Worm (Caenorhabditis elegans) whole organism, L2 larva: Measurements from ENCODE around the gene F21C10.11.

Experiments used
- aly-2 ChIP-seq: fragments of 150-350 bp; optimal IDR thresholded peaks from 2 replicates; lab custom pipeline; 2014; ENCODE audit warnings: missing biosample characterization, missing genetic modification characterization
- ama-1 ChIP-seq: fragments of 150-350 bp; optimal IDR thresholded peaks from 2 replicates; lab custom pipeline; 2018; ENCODE audit warnings: inconsistent platforms
- ceh-82 ChIP-seq: fragments of 150-350 bp; optimal IDR thresholded peaks from 2 replicates; lab custom pipeline; 2014; ENCODE audit warnings: missing biosample characterization, missing genetic modification characterization
- elt-1 ChIP-seq: fragments of 150-350 bp; optimal IDR thresholded peaks from 2 replicates; lab custom pipeline; 2014; ENCODE audit warnings: missing biosample characterization, missing genetic modification characterization
- elt-3 ChIP-seq: sonication (generic microtip); optimal IDR thresholded peaks from 2 replicates; lab custom pipeline; 2017; ENCODE audit warnings: missing biosample characterization, missing genetic modification characterization
- nhr-25 ChIP-seq: fragments of 150-350 bp; sonication (generic microtip); optimal IDR thresholded peaks from 3 replicates; lab custom pipeline; 2014; ENCODE audit warnings: missing biosample characterization, missing genetic modification characterization
- nhr-77 ChIP-seq: fragments of 150-350 bp; optimal IDR thresholded peaks from 2 replicates; lab custom pipeline; 2014; ENCODE audit warnings: missing biosample characterization, missing genetic modification characterization
- sma-9 ChIP-seq, 2 experiments: fragments of 150-350 bp in 1 of 2; sonication (generic microtip) in 1 of 2; optimal IDR thresholded peaks; 2 replicates each; lab custom pipeline; 2014 to 2016; ENCODE audit warnings: missing genetic modification characterization in 2 of 2, mild to moderate bottlenecking in 1 of 2, missing biosample characterization in 1 of 2, missing compliant biosample characterization in 1 of 2, missing genetic modification reagents in 1 of 2, moderate library complexity in 1 of 2
- unc-62 ChIP-seq: fragments of 150-350 bp; optimal IDR thresholded peaks from 2 replicates; lab custom pipeline; 2014; ENCODE audit warnings: missing biosample characterization, missing genetic modification reagents, missing genetic modification characterization
- ztf-11 ChIP-seq: sonication (generic microtip); optimal IDR thresholded peaks from 2 replicates; lab custom pipeline; 2017; ENCODE audit warnings: missing biosample characterization, missing genetic modification characterization

DNA sequence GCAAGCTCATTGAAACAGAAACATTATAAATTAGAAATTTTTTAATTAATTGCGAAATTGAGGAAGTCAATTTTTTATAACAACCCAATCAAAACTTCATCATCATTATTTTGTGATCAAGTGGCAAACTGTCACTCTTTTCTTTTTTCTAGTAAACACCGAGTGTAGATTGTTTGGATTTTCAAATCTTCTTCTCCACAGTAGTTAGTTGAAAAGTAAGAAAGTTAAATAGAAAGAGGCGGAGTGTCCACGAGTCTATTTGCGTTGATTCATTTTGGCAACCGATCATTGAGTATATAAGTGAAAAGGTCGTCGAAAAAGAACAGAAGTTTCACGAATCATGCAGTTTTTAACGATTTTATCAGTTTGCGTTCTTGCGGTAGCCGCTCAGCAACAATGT, 14.0 kb upstream of the F21C10.11 start, which contains the start of gene pqn-31:
- no peak for TF ChIP-seq ama-1 (lab: Kevin White, UChicago)
- no peak for TF ChIP-seq ztf-11 (tag; lab: Kevin White, UChicago)
- TF ChIP-seq ceh-82 (tag; lab: Kevin White, UChicago), result no peak
- TF ChIP-seq nhr-25, result no peak
- no peak for TF ChIP-seq unc-62 (GFP tag; lab: Kevin White, UChicago)
- TF ChIP-seq aly-2 (tag; lab: Kevin White, UChicago), result no peak
- TF ChIP-seq nhr-77 (tag; lab: Kevin White, UChicago), result no peak
- no peak for TF ChIP-seq elt-3 (tag; lab: Kevin White, UChicago)
- no peak for TF ChIP-seq sma-9 (GFP tag; optimal IDR thresholded peaks at IDR 0.05; lab: Kevin White, UChicago)
- TF ChIP-seq sma-9 (tag; optimal IDR thresholded peaks at IDR 0.05; lab: Kevin White, UChicago), result no peak
- no peak for TF ChIP-seq elt-1 (tag; lab: Kevin White, UChicago)
